Worm (Caenorhabditis elegans) whole organism, mixed stage, embryonic: ENCODE results near the gene ZK632.4.

Experiments
- M03D4.4 ChIP-seq: sonication (generic microtip); optimal IDR thresholded peaks from 2 replicates; lab custom pipeline; 2017; ENCODE audit warnings: mild to moderate bottlenecking, missing genetic modification characterization, missing compliant biosample characterization
- blmp-1 ChIP-seq: fragments of 150-350 bp; optimal IDR thresholded peaks from 2 replicates; lab custom pipeline; 2014; ENCODE audit warnings: missing biosample characterization, missing genetic modification characterization
- ceh-83 ChIP-seq: fragments of 200-800 bp; sonication (Bioruptor generic); optimal IDR thresholded peaks from 2 replicates; lab custom pipeline; 2018; ENCODE audit warnings: mild to moderate bottlenecking, missing genetic modification characterization, missing compliant biosample characterization
- ces-1 ChIP-seq: fragments of 150-350 bp; optimal IDR thresholded peaks from 2 replicates; lab custom pipeline; 2014; ENCODE audit warnings: missing biosample characterization, missing genetic modification reagents, missing genetic modification characterization
- cnd-1 ChIP-seq: fragments of 200-800 bp; sonication (Bioruptor generic); optimal IDR thresholded peaks from 2 replicates; lab custom pipeline; 2018; ENCODE audit warnings: mild to moderate bottlenecking, missing genetic modification characterization, missing compliant biosample characterization
- drap-1 ChIP-seq: fragments of 200-800 bp; sonication (Bioruptor generic); optimal IDR thresholded peaks from 3 replicates; lab custom pipeline; 2018; ENCODE audit warnings: mild to moderate bottlenecking, missing genetic modification characterization, missing compliant biosample characterization
- elt-3 ChIP-seq: fragments of 150-350 bp; optimal IDR thresholded peaks from 2 replicates; lab custom pipeline; 2014; ENCODE audit warnings: missing biosample characterization, missing genetic modification characterization
- flh-1 ChIP-seq: fragments of 200-800 bp; sonication (Bioruptor generic); optimal IDR thresholded peaks from 2 replicates; lab custom pipeline; 2018; ENCODE audit warnings: mild to moderate bottlenecking, missing genetic modification characterization, moderate library complexity, missing compliant biosample characterization
- ham-2 ChIP-seq: fragments of 200-800 bp; sonication (Bioruptor generic); optimal IDR thresholded peaks from 2 replicates; lab custom pipeline; 2018; ENCODE audit warnings: mild to moderate bottlenecking, missing genetic modification characterization, missing compliant biosample characterization
- hlh-1 ChIP-seq: fragments of 150-350 bp; optimal IDR thresholded peaks from 2 replicates; lab custom pipeline; 2014; ENCODE audit warnings: missing biosample characterization, missing genetic modification reagents, missing genetic modification characterization
- lin-13 ChIP-seq: fragments of 150-350 bp; optimal IDR thresholded peaks from 2 replicates; lab custom pipeline; 2014; ENCODE audit warnings: missing biosample characterization, missing genetic modification characterization
- lsy-2 ChIP-seq: fragments of 150-350 bp; optimal IDR thresholded peaks from 2 replicates; lab custom pipeline; 2014; ENCODE audit warnings: missing biosample characterization, missing genetic modification characterization
- mab-5 ChIP-seq: fragments of 150-350 bp; optimal IDR thresholded peaks from 2 replicates; lab custom pipeline; 2014; ENCODE audit warnings: missing biosample characterization, missing genetic modification characterization
- mep-1 ChIP-seq: fragments of 150-350 bp; optimal IDR thresholded peaks from 2 replicates; lab custom pipeline; 2017; ENCODE audit warnings: missing biosample characterization, missing genetic modification reagents, missing genetic modification characterization, inconsistent platforms
- mls-2 ChIP-seq: sonication (generic microtip); optimal IDR thresholded peaks from 2 replicates; lab custom pipeline; 2016; ENCODE audit warnings: mild to moderate bottlenecking, missing genetic modification characterization, moderate library complexity, missing compliant biosample characterization
- nhr-12 ChIP-seq: fragments of 150-350 bp; optimal IDR thresholded peaks from 2 replicates; lab custom pipeline; 2014; ENCODE audit warnings: missing biosample characterization, missing genetic modification characterization
- nhr-2 ChIP-seq: fragments of 150-350 bp; optimal IDR thresholded peaks from 2 replicates; lab custom pipeline; 2014; ENCODE audit warnings: missing biosample characterization, missing genetic modification characterization
- nhr-237 ChIP-seq: fragments of 150-350 bp; optimal IDR thresholded peaks from 2 replicates; lab custom pipeline; 2014; ENCODE audit warnings: missing biosample characterization, missing genetic modification characterization
- nhr-28 ChIP-seq: fragments of 150-350 bp; optimal IDR thresholded peaks from 2 replicates; lab custom pipeline; 2014; ENCODE audit warnings: missing biosample characterization, missing genetic modification characterization
- nhr-76 ChIP-seq: sonication (generic microtip); optimal IDR thresholded peaks from 2 replicates; lab custom pipeline; 2017; ENCODE audit warnings: missing biosample characterization, missing genetic modification characterization
- pha-4 ChIP-seq: fragments of 150-350 bp; optimal IDR thresholded peaks from 2 replicates; lab custom pipeline; 2018; ENCODE audit warnings: missing biosample characterization, missing genetic modification reagents, missing genetic modification characterization
- sptf-1 ChIP-seq: sonication (generic microtip); optimal IDR thresholded peaks from 2 replicates; lab custom pipeline; 2017; ENCODE audit warnings: mild to moderate bottlenecking, missing genetic modification characterization, moderate library complexity, missing compliant biosample characterization
- tbx-8 ChIP-seq: fragments of 200-800 bp; sonication (Bioruptor generic); optimal IDR thresholded peaks from 2 replicates; lab custom pipeline; 2018; ENCODE audit warnings: mild to moderate bottlenecking, missing genetic modification characterization, moderate library complexity, missing compliant biosample characterization
- unc-120 ChIP-seq: sonication (generic microtip); optimal IDR thresholded peaks from 2 replicates; lab custom pipeline; 2017; ENCODE audit warnings: missing genetic modification characterization, missing compliant biosample characterization; ENCODE audit not compliant: poor library complexity, severe bottlenecking
- unc-39 ChIP-seq: fragments of 150-350 bp; optimal IDR thresholded peaks from 2 replicates; lab custom pipeline; 2014; ENCODE audit warnings: missing biosample characterization, missing genetic modification characterization
- unc-62 ChIP-seq: fragments of 150-350 bp; optimal IDR thresholded peaks from 2 replicates; lab custom pipeline; 2014; ENCODE audit warnings: missing biosample characterization, missing genetic modification reagents, missing genetic modification characterization
- zip-8 ChIP-seq: fragments of 150-350 bp; optimal IDR thresholded peaks from 2 replicates; lab custom pipeline; 2014; ENCODE audit warnings: missing biosample characterization, missing genetic modification characterization
- ztf-11 ChIP-seq: fragments of 150-350 bp; optimal IDR thresholded peaks from 2 replicates; lab custom pipeline; 2014; ENCODE audit warnings: missing biosample characterization, missing genetic modification characterization

Gene ZK632.4

DNA sequence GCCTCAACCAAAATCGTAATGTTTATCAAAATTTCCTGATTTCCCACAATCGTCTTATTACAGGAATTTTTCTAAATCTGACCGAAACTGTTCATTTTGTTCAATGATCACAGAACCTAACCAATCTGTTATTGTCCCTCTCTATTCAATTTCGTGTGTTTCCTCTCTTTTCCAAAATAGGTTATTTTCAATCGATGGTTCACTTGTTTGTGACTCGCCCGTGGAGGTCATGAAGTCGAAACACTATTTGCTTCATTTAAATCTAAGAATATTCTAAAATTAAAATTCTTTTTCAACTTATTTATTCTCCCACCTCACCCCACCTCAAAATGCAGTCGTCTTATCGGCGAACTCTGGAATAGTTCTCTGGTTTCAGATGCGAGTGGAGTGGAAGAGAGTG is 43.6 kb upstream of the ZK632.4 start:
- TF ChIP-seq ztf-11 (tag; lab: Kevin White, UChicago): no peak
- TF ChIP-seq hlh-1 (tag; lab: Kevin White, UChicago): no peak
- TF ChIP-seq, all 35 proteins: peak for 0

- no peak for TF ChIP-seq pha-4 (tag; lab: Kevin White, UChicago)
- no peak for TF ChIP-seq blmp-1 (tag; lab: Kevin White, UChicago)
- no peak for TF ChIP-seq nhr-28 (tag; lab: Kevin White, UChicago)
- TF ChIP-seq ceh-83: no peak
- no peak for TF ChIP-seq nhr-12 (tag; lab: Kevin White, UChicago)
- TF ChIP-seq unc-120 (tag; lab: Kevin White, UChicago): no peak
- TF ChIP-seq unc-62 (GFP tag; lab: Kevin White, UChicago): no peak
- no peak for TF ChIP-seq lin-13 (tag; lab: Kevin White, UChicago)
- no peak for TF ChIP-seq M03D4.4
- no peak for TF ChIP-seq nhr-76 (tag; lab: Kevin White, UChicago)
- TF ChIP-seq hlh-1 (tag; lab: Kevin White, UChicago): no peak
- TF ChIP-seq zip-8 (tag; lab: Kevin White, UChicago): no peak
- TF ChIP-seq tbx-8 (GFP tag; lab: Kevin White, UChicago): no peak
These were observed 42.7 kb upstream of the ZK632.4 start for ce11 chrIII:9849950-9850349.

- TF ChIP-seq mls-2 (tag; lab: Kevin White, UChicago) (no peak), ztf-11 (tag; lab: Kevin White, UChicago) (no peak)
These were observed 41.3 kb upstream of the ZK632.4 start for ce11 chrIII:9848603-9849002.

- no peak for TF ChIP-seq hlh-1 (tag; lab: Kevin White, UChicago)
- TF ChIP-seq unc-39 (tag; lab: Kevin White, UChicago): no peak
- TF ChIP-seq mab-5 (tag; lab: Kevin White, UChicago): no peak
- peak; percentile 14 for TF ChIP-seq mep-1 (tag; lab: Kevin White, UChicago)
- TF ChIP-seq drap-1 (GFP tag; lab: Kevin White, UChicago): no peak
- no peak for TF ChIP-seq sptf-1 (tag; lab: Kevin White, UChicago)
- TF ChIP-seq zip-8 (tag; lab: Kevin White, UChicago): no peak
- no peak for TF ChIP-seq mls-2 (tag; lab: Kevin White, UChicago)
- no peak for TF ChIP-seq cnd-1 (tag; lab: Kevin White, UChicago)
- no peak for TF ChIP-seq nhr-2
- no peak for TF ChIP-seq ztf-11 (tag; lab: Kevin White, UChicago)
- no peak for TF ChIP-seq lin-13 (tag; lab: Kevin White, UChicago)
- TF ChIP-seq tbx-8 (GFP tag; lab: Kevin White, UChicago): no peak
- TF ChIP-seq lsy-2 (tag; lab: Kevin White, UChicago): peak; percentile 28
- no peak for TF ChIP-seq elt-3 (tag; lab: Kevin White, UChicago)
- peak; percentile 13 for TF ChIP-seq ces-1 (GFP tag; lab: Kevin White, UChicago)
- TF ChIP-seq ham-2 (GFP tag; lab: Kevin White, UChicago): no peak
- TF ChIP-seq M03D4.4: no peak
These were observed 40.8 kb upstream of the ZK632.4 start, which contains the start of gene mrpl-36 for ce11 chrIII:9848083-9848482. TSS of gene mrpl-36 (minus strand) at chrIII:9848116.

DNA sequence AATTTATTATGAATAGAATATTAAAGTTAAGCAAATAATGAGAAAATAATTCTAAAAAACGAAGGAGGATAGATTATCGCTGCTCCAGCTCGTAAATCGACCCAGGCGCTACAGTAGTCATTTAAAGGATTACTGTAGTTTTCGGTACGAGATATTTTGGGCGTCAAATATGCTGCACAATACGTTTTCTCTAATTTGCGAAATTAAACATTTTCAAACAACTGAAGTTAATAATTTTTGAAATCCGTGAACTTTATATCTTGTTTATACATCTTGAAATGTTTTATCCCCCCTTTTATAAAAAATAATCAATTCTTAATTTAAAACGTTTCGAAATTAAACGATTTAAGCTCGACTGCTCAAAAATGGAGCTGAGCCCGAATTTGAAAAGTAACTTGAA is 38.8 kb upstream of the ZK632.4 start, which contains the start of gene K11H3.2:
Gene K11H3.2 (plus strand): TSS at position 301 of the 400 bp plus-strand sequence.
- TF ChIP-seq unc-62 (GFP tag; lab: Kevin White, UChicago): no peak

DNA sequence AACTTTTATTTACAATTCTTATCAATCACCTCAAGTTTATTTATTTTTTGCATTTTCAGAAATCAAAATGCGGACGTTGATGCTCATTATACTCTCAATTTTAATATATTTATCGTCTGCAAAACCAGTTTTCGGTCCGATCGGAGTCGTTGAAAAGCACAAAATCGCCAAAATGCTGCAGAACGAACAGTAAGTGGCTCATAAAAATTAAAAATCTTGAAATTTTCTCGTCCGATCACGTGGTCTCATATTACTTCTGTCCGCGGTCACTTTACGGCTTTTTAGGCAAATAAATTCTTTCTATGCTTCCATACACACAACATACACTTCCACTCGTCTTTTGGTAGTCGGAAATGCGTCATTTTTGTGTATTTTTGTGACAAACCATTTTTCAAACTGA is 36.5 kb upstream of the ZK632.4 start, which contains the start of gene K11H3.5:
Gene K11H3.5 (plus strand): TSS at position 54 of the 400 bp plus-strand sequence.
- TF ChIP-seq mep-1 (tag; lab: Kevin White, UChicago) (no peak), ztf-11 (tag; lab: Kevin White, UChicago) (no peak), tbx-8 (GFP tag; lab: Kevin White, UChicago) (no peak), nhr-237 (tag; lab: Kevin White, UChicago) (no peak), flh-1 (GFP tag; lab: Kevin White, UChicago) (no peak), nhr-12 (tag; lab: Kevin White, UChicago) (no peak), cnd-1 (tag; lab: Kevin White, UChicago) (no peak), ces-1 (GFP tag; lab: Kevin White, UChicago) (no peak)
